Fruit fly (Drosophila melanogaster) ovary, adult (tissue): ENCODE measurements around the gene CG13297.

Experiments
- CG17801 ChIP-seq: fragments of 200-800 bp; optimal IDR thresholded peaks from 2 replicates; lab custom pipeline; 2019; ENCODE audit warnings: missing biosample characterization, mild to moderate bottlenecking, missing genetic modification characterization, moderate library complexity; ENCODE audit not compliant: partially characterized antibody

Gene CG13297

DNA sequence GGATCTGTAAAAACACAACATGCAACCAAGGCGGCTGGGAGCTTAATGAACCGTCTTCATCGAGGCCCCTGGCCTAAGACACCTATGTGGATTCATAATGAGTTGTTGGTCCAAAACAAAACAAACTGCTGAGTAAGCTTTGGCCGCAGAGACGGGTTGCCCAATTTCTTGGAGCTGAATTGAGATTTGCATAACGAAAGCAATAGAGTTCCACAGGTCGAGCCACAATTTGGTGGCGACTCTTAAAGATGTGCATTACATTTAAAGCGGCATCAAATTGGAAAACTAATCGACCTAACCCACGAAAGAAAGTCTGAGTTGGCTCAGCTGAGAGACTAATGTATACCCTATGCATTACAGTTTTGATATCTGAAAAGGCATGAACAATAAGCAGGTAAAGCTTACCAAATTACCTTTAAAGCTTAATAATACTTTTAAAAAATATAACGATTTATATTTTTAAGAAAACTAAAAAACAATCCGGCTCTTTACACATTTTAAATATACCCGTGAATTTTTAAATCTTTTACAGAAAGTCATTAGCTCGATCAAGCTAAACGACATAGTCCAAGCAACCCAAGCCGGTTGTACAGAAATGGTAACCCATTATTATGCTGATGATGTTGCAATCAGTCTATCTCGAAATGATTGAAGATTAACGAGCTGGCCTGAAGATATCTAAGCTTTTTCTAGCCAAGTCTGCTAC, at the start of gene CG13297:
Gene CG13297 (minus strand): TSS at position 51 of the 706 bp plus-strand sequence.
- TF ChIP-seq CG17801 (GFP tag; lab: Kevin White, UChicago): no peak

DNA sequence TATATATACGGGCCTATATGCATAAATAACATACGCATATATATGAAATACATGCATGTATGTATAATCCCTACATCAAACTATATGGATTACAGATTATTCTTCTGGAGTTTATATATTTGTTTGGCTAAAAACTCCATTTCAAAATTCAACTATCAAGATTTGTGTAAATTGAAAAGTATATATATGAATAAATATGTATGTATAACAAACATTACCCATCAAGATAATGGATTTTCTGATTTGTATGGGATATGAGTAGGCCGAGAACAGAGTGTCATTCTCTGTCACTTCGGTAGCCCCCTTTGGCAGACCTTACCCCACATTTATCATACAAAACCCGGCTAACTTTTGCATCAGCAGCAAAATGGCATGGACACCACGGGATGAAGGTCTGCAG, 43.0 kb upstream of the CG13297 start, which contains the start of gene CG8219:
Gene CG8219 (plus strand): TSS at position 301 of the 400 bp plus-strand sequence.
- no peak for TF ChIP-seq CG17801 (GFP tag; lab: Kevin White, UChicago)

DNA sequence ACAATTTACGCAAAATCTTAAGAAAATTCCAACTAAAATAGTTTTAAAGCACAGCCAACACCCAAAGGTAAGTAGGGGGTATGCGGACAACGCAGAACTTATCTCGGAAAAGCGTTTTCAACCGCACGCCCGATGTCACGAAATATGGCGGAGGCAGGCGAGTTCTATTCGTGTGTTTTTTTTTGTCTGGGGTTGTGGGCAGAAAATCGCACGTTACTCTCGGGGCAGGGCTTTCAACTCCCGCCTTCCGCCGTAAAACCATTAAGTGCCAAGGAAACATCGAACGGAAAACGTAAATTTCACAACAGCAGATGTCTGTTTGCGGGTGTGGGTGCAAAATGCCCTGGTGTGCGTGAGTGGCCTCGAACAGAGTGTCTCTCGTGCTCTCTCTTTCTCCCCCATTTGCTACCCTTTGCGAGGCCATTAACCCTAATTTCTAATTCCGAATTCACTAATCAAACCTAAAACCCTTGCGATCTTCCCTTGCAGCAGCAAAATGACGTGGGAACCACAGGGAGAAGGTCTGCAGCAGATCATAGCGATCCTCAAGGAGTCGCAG, 36.5 kb upstream of the CG13297 start:
- no peak for TF ChIP-seq CG17801 (GFP tag; lab: Kevin White, UChicago)

- TF ChIP-seq CG17801 (GFP tag; lab: Kevin White, UChicago): peak; percentile 77
Measured at dm6 chr3L:6192822-6193555, 35.8 kb upstream of the CG13297 start, which contains the start of the genes Sf3b6 and Tnpo. Sf3b6 (minus strand) TSS chr3L:6193179. Tnpo (plus strand) TSS chr3L:6193480.

dm6 chr3L:6188995-6189927, 32.1 kb upstream of the CG13297 start, which contains the start of the genes D19A and CG7386:
D19A (minus strand) TSS chr3L:6189123.
CG7386 (plus strand) TSS chr3L:6189745.
- TF ChIP-seq CG17801 (GFP tag; lab: Kevin White, UChicago): peak; percentile 63

- TF ChIP-seq CG17801 (GFP tag; lab: Kevin White, UChicago): peak; percentile 69
Measured at dm6 chr3L:6184884-6185438, 27.8 kb upstream of the CG13297 start, which contains the start of the genes D19B and CG43293. D19B (minus strand) TSS chr3L:6184920. CG43293 (plus strand) TSS chr3L:6185189.

- peak; percentile 61 for TF ChIP-seq CG17801 (GFP tag; lab: Kevin White, UChicago)
Measured at dm6 chr3L:6181776-6182175, 24.6 kb upstream of the CG13297 start, which contains the start of gene CG10274. CG10274 (minus strand) TSS chr3L:6181829.

- peak; percentile 36 for TF ChIP-seq CG17801 (GFP tag; lab: Kevin White, UChicago)
Measured at dm6 chr3L:6173826-6174255, 16.7 kb upstream of the CG13297 start, which contains the start of the genes fmt and CG7376. fmt (minus strand) TSS chr3L:6173880. CG7376 (plus strand) TSS chr3L:6174248.

DNA sequence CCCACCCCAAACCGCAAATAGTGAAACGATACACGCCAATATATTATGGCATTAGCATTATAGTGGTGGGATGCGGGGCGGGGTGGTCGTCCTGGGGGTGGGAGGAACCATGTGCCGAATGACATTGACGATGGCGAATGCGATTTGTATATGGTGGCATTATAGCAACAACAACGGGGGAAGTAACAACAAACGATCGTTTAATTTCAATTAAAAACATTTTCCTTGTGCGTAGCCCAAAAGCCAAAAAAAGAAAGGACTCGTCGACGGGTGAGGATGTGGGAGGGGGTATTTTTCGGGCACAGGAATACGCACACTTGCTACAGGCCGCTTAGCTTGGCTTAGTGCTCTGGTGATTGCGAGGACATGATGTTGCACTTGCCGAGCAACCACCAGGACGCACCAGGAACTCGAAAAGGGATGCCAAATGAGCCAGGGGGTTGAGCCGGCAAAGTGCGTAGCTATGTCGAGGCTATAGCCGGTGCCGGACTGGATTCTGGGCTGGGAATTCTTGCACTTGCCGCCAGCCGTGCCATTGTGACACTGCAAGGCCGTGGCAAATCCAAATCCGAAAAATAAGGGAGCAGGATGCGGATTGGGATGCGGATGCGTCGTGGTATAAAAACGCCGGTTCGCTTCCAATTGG, 5.4 kb upstream of the CG13297 start, which contains the start of gene Prdm13:
Gene Prdm13 (plus strand): TSS at position 645 of the 646 bp plus-strand sequence.
- TF ChIP-seq CG17801 (GFP tag; lab: Kevin White, UChicago): no peak

DNA sequence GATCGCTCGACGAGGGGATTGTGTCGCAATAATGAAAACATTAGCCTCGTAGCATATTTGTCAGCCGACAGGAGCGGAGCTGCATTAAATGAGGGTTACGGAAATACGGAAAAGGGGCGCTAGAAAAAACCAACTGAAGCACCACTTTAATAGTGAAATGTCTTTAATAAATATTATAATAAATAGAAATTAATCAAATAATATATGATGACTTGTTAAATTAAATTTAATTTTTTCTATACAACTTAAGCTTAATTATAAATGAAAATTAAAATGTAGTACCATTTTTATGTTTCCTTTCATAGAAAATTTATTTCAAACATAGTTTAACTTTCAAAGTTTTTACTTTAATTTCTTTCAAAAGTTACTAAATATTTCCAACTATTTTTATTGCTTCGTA, 4.8 kb upstream of the CG13297 start:
- no peak for TF ChIP-seq CG17801 (GFP tag; lab: Kevin White, UChicago)

dm6 chr3L:6160514-6160913, 3.3 kb upstream of the CG13297 start, which contains the start of gene Cpr65Az:
Cpr65Az (plus strand) TSS chr3L:6160814.
- no peak for TF ChIP-seq CG17801 (GFP tag; lab: Kevin White, UChicago)

DNA sequence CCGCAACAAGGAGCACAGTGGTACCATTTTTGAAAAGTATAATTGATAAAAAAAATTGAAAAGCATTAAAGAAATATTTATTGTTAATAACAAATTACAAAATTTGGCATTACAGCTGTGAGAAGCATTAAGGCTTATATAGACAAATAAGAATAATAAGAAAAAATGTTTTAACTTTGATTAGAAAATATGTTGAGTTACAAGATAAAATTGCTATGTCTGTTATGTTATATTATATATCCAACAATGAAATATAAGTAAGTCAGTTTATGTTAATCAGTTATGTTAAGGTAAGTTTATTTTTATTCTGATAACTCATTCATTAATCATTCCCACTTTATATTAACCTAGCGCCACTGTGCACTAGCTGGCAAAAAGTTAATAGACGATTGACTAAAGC, 2.7 kb upstream of the CG13297 start:
- no peak for TF ChIP-seq CG17801 (GFP tag; lab: Kevin White, UChicago)

dm6 chr3L:6158530-6158929, 1.4 kb upstream of the CG13297 start, which contains the start of gene Cpr65Ay:
Cpr65Ay (minus strand) TSS chr3L:6158630.
- no peak for TF ChIP-seq CG17801 (GFP tag; lab: Kevin White, UChicago)
